Worm (Caenorhabditis elegans) whole organism, mixed stage, embryonic: ENCODE data around the gene K08E4.2.

ENCODE experiments used
- blmp-1 ChIP-seq: fragments of 150-350 bp; optimal IDR thresholded peaks from 2 replicates; lab custom pipeline; 2014; ENCODE audit warnings: missing biosample characterization, missing genetic modification characterization
- hlh-1 ChIP-seq: fragments of 150-350 bp; optimal IDR thresholded peaks from 2 replicates; lab custom pipeline; 2014; ENCODE audit warnings: missing biosample characterization, missing genetic modification reagents, missing genetic modification characterization
- lin-13 ChIP-seq: fragments of 150-350 bp; optimal IDR thresholded peaks from 2 replicates; lab custom pipeline; 2014; ENCODE audit warnings: missing biosample characterization, missing genetic modification characterization
- lsy-2 ChIP-seq: fragments of 150-350 bp; optimal IDR thresholded peaks from 2 replicates; lab custom pipeline; 2014; ENCODE audit warnings: missing biosample characterization, missing genetic modification characterization
- nhr-28 ChIP-seq: fragments of 150-350 bp; optimal IDR thresholded peaks from 2 replicates; lab custom pipeline; 2014; ENCODE audit warnings: missing biosample characterization, missing genetic modification characterization
- pha-4 ChIP-seq: fragments of 150-350 bp; optimal IDR thresholded peaks from 2 replicates; lab custom pipeline; 2018; ENCODE audit warnings: missing biosample characterization, missing genetic modification reagents, missing genetic modification characterization
- snpc-4 ChIP-seq: fragments of 150-350 bp; optimal IDR thresholded peaks from 2 replicates; lab custom pipeline; 2014; ENCODE audit warnings: missing biosample characterization, missing genetic modification characterization
- sptf-1 ChIP-seq: sonication (generic microtip); optimal IDR thresholded peaks from 2 replicates; lab custom pipeline; 2017; ENCODE audit warnings: mild to moderate bottlenecking, missing genetic modification characterization, moderate library complexity, missing compliant biosample characterization

- TF ChIP-seq hlh-1 (no peak), lin-13 (no peak), pha-4 (tag; lab: Kevin White, UChicago) (no peak), snpc-4 (tag; lab: Kevin White, UChicago) (no peak), nhr-28 (tag; lab: Kevin White, UChicago) (no peak), sptf-1 (tag; lab: Kevin White, UChicago) (no peak), blmp-1 (tag; lab: Kevin White, UChicago) (no peak), lsy-2 (tag; lab: Kevin White, UChicago) (no peak)
These were observed 49.1 kb upstream of the K08E4.2 start, which contains the start of gene M18.3 for ce11 chrIV:12105558-12105957.
